Worm (Caenorhabditis elegans) whole organism, early embryonic: Measurements from ENCODE around the gene srx-42.

Experiments
- aly-1 ChIP-seq: sonication (generic microtip); optimal IDR thresholded peaks from 2 replicates; lab custom pipeline; 2016; ENCODE audit warnings: missing genetic modification characterization, missing compliant biosample characterization
- ama-1 ChIP-seq: fragments of 150-350 bp; optimal IDR thresholded peaks from 2 replicates; lab custom pipeline; 2014
- ceh-36 ChIP-seq: sonication (generic microtip); optimal IDR thresholded peaks from 2 replicates; lab custom pipeline; 2016; ENCODE audit warnings: missing genetic modification characterization, inconsistent platforms, missing compliant biosample characterization
- flt-1 ChIP-seq: fragments of 200-800 bp; sonication (Bioruptor generic); IDR thresholded peaks from 2 replicates; pipeline ENCODE4 v1.3.6; 2022; ENCODE audit warnings: missing genetic modification characterization, missing compliant biosample characterization
- hmbx-1 ChIP-seq: sonication (generic microtip); optimal IDR thresholded peaks from 2 replicates; lab custom pipeline; 2016; ENCODE audit warnings: mild to moderate bottlenecking, missing genetic modification characterization, missing compliant biosample characterization
- hnd-1 ChIP-seq: sonication (generic microtip); optimal IDR thresholded peaks from 2 replicates; lab custom pipeline; 2016; ENCODE audit warnings: missing genetic modification characterization, missing compliant biosample characterization
- pes-1 ChIP-seq: fragments of 200-800 bp; sonication (Bioruptor generic); IDR thresholded peaks from 2 replicates; pipeline ENCODE4 v1.3.6; 2022; ENCODE audit warnings: missing genetic modification reagents, missing genetic modification characterization, missing compliant biosample characterization
- sea-1 ChIP-seq: fragments of 200-800 bp; sonication (Bioruptor generic); conservative IDR thresholded peaks from 2 replicates; pipeline ENCODE4 v1.3.6; 2022; ENCODE audit warnings: missing genetic modification characterization, missing compliant biosample characterization
- tbx-37 ChIP-seq: fragments of 200-800 bp; sonication (Bioruptor generic); conservative IDR thresholded peaks from 2 replicates; pipeline ENCODE4 v1.3.6; 2022; ENCODE audit warnings: missing genetic modification reagents, missing genetic modification characterization, missing compliant biosample characterization
- tra-4 ChIP-seq: sonication (generic microtip); optimal IDR thresholded peaks from 2 replicates; lab custom pipeline; 2017; ENCODE audit warnings: missing genetic modification characterization, missing compliant biosample characterization

ce11 chrV:13904446-13904845, 16.4 kb upstream of the srx-42 start, which contains the start of gene stdh-3:
- TF ChIP-seq flt-1, result no peak
- TF ChIP-seq ama-1 (lab: Kevin White, UChicago), result no peak
- TF ChIP-seq tbx-37, result no peak
- TF ChIP-seq tra-4 (tag; lab: Kevin White, UChicago), result no peak
- TF ChIP-seq hmbx-1, result no peak
- no peak for TF ChIP-seq hnd-1 (tag; lab: Kevin White, UChicago)
- TF ChIP-seq pes-1, result no peak
- no peak for TF ChIP-seq sea-1 (GFP tag; lab: Robert Waterston, UW)
- no peak for TF ChIP-seq aly-1 (tag; lab: Kevin White, UChicago)
- no peak for TF ChIP-seq ceh-36 (tag; lab: Kevin White, UChicago)
